Fruit fly (Drosophila melanogaster): ENCODE results near the gene vrs.
A peak's percentile ranks its signal among the peaks of the same experiment; 100 is the strongest.

vrs gene

DNA sequence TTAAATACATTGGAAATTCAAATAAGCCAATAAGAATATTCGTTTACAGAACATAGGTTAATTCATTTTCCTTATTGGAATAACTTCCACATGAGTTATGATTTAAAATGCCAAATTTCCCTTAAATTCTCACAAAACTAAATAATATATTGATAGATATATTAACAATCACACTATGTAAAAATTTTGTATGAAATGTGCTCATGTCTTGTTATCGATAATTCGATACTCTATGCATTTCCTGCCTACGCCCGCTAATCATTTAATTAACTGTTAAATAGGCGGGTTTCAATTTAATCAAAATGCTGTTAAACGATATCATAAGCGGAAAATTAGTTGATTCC, 21.2 kb upstream of the vrs start, which contains the start of gene NANS (continued):
- TF ChIP-seq ham (GFP tag; IDR thresholded peaks at IDR 0.05) (no peak), Dbx (GFP tag; IDR thresholded peaks at IDR 0.05) (no peak), Fer3 (tag; optimal IDR thresholded peaks at IDR 0.05) (peak; percentile 9), lab (GFP tag; optimal IDR thresholded peaks at IDR 0.05) (no peak), run (tag; optimal IDR thresholded peaks at IDR 0.05) (no peak), CG14710 (tag; optimal IDR thresholded peaks at IDR 0.05) (peak; percentile 5), ken (GFP tag; IDR thresholded peaks at IDR 0.05) (no peak), sim (GFP tag; IDR thresholded peaks at IDR 0.05) (no peak), Vsx1 (GFP tag; optimal IDR thresholded peaks at IDR 0.05) (no peak), HLH4C (GFP tag; IDR thresholded peaks at IDR 0.05; ENCODE audit: partially characterized antibody) (peak; percentile 41; the same call in 1 of the 3 replicates), Ravus (GFP tag; IDR thresholded peaks at IDR 0.05) (no peak), CG4617 (GFP tag; optimal IDR thresholded peaks at IDR 0.05; ENCODE audit: borderline replicate concordance) (no peak), CG3847 (GFP tag; IDR thresholded peaks at IDR 0.05) (no peak), CG13775 (GFP tag; optimal IDR thresholded peaks at IDR 0.05) (no peak), CG17361 (GFP tag; IDR thresholded peaks at IDR 0.05) (peak; percentile 20), YL-1 (GFP tag; optimal IDR thresholded peaks at IDR 0.05) (no peak), Doc2 (GFP tag; IDR thresholded peaks at IDR 0.05) (no peak), pnt (GFP tag; optimal IDR thresholded peaks at IDR 0.05) (no peak), CG2129 (GFP tag; IDR thresholded peaks at IDR 0.05; ENCODE audit: partially characterized antibody) (no peak; the same call in 1 of the 2 replicates), tin (GFP tag; optimal IDR thresholded peaks at IDR 0.05) (no peak), CG12071 (GFP tag; optimal IDR thresholded peaks at IDR 0.05) (no peak), rib (GFP tag; IDR thresholded peaks at IDR 0.05) (no peak), CG31365 (tag; optimal IDR thresholded peaks at IDR 0.05) (no peak), Meics (GFP tag; optimal IDR thresholded peaks at IDR 0.05) (no peak), Scr (GFP tag; IDR thresholded peaks at IDR 0.05; ENCODE audit: partially characterized antibody) (peak; percentile 47; the same call in 1 of the 2 replicates), abd-A (tag; optimal IDR thresholded peaks at IDR 0.05) (no peak), CG18476 (GFP tag; optimal IDR thresholded peaks at IDR 0.05) (no peak), corto (GFP tag; optimal IDR thresholded peaks at IDR 0.05) (no peak), CG15514 (GFP tag; optimal IDR thresholded peaks at IDR 0.05) (peak; percentile 34), jumu (GFP tag; optimal IDR thresholded peaks at IDR 0.05) (no peak), unpg (GFP tag; optimal IDR thresholded peaks at IDR 0.05) (no peak), cas (GFP tag; IDR thresholded peaks at IDR 0.05) (no peak), CG17802 (tag; optimal IDR thresholded peaks at IDR 0.05) (no peak), ro (GFP tag; IDR thresholded peaks at IDR 0.05) (no peak), Dll (GFP tag; IDR thresholded peaks at IDR 0.05; ENCODE audit: partially characterized antibody) (peak; percentile 44; the same call in 1 of the 4 replicates), prd (optimal IDR thresholded peaks at IDR 0.05) (no peak), prd (GFP tag; IDR thresholded peaks at IDR 0.05) (no peak), CG1792 (GFP tag; optimal IDR thresholded peaks at IDR 0.05) (no peak), nerfin-2 (GFP tag; IDR thresholded peaks at IDR 0.05; ENCODE audit: partially characterized antibody) (peak; percentile 38; the same call in 1 of the 2 replicates), CG9797 (GFP tag; optimal IDR thresholded peaks at IDR 0.05) (no peak), oc (tag; optimal IDR thresholded peaks at IDR 0.05) (no peak), CG10431 (GFP tag; optimal IDR thresholded peaks at IDR 0.05) (no peak), fd96Cb (tag; optimal IDR thresholded peaks at IDR 0.05) (no peak), mld (GFP tag; IDR thresholded peaks at IDR 0.05; ENCODE audit: partially characterized antibody) (0 out of 3 replicates have a peak, but pooled peaks have one; percentile 5), Dp (GFP tag; optimal IDR thresholded peaks at IDR 0.05) (peak; percentile 27), chinmo (GFP tag; IDR thresholded peaks at IDR 0.05; ENCODE audit: partially characterized antibody) (0 out of 4 replicates have a peak, but pooled peaks have one; percentile 64), HLH54F (GFP tag; optimal IDR thresholded peaks at IDR 0.05) (no peak), Sox100B (GFP tag; optimal IDR thresholded peaks at IDR 0.05) (no peak), unc-4 (GFP tag; IDR thresholded peaks at IDR 0.05; ENCODE audit: partially characterized antibody) (0 out of 2 replicates have a peak, but pooled peaks have one; percentile 27), NfI (GFP tag; optimal IDR thresholded peaks at IDR 0.05) (peak; percentile 8)
